Worm (Caenorhabditis elegans): ENCODE measurements around the gene txt-4.

DNA sequence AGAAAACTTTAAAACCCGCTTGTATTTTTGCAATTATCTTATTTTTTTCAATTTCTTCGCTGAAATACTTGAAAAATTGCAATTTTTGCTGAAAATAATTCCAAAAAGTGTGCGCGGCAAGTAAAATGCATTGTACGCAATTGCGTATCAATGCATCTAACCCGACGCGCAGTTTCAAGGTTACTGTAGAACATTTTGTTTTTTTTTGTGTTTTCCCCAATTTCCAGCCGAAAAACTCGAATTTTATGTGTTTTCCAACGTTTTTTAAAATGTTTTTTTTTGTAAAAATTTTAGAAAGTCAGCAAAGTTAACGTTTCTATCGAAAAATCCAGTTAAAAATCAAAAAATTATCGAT lies 13.7 kb upstream of the txt-4 start:
- TF ChIP-seq hlh-8 (tag; optimal IDR thresholded peaks at IDR 0.05), result no peak
- TF ChIP-seq sox-2 (GFP tag; IDR thresholded peaks at IDR 0.05), result no peak
- no peak for TF ChIP-seq K09A11.1 (tag; optimal IDR thresholded peaks at IDR 0.05; ENCODE audit: insufficient read depth)
- no peak for TF ChIP-seq sdc-2 (tag; optimal IDR thresholded peaks at IDR 0.05)
- TF ChIP-seq unc-42 (tag; optimal IDR thresholded peaks at IDR 0.05), result no peak
- no peak for TF ChIP-seq ceh-45 (GFP tag; IDR thresholded peaks at IDR 0.05)
- TF ChIP-seq nhr-11 (tag; optimal IDR thresholded peaks at IDR 0.05), result no peak
- TF ChIP-seq rnt-1 (tag; optimal IDR thresholded peaks at IDR 0.05), result no peak
- TF ChIP-seq unc-3 (GFP tag; conservative IDR thresholded peaks at IDR 0.05), result no peak
- TF ChIP-seq unc-3 (tag; optimal IDR thresholded peaks at IDR 0.05), result no peak
- TF ChIP-seq syd-9 (tag; optimal IDR thresholded peaks at IDR 0.05), result no peak
- TF ChIP-seq pqm-1 (tag; optimal IDR thresholded peaks at IDR 0.05), result no peak
- TF ChIP-seq hlh-13 (GFP tag; optimal IDR thresholded peaks at IDR 0.05), result no peak
- no peak for TF ChIP-seq ceh-2 (tag; optimal IDR thresholded peaks at IDR 0.05)
- TF ChIP-seq ceh-19 (GFP tag; optimal IDR thresholded peaks at IDR 0.05), result no peak

Data from whole organism, late embryonic.